Worm (Caenorhabditis elegans) whole organism, early embryonic: ENCODE measurements around the gene AC8.10.

ENCODE experiments used
- ama-1 ChIP-seq: fragments of 150-350 bp; optimal IDR thresholded peaks from 2 replicates; lab custom pipeline; 2014
- flt-1 ChIP-seq: fragments of 200-800 bp; sonication (Bioruptor generic); IDR thresholded peaks from 2 replicates; pipeline ENCODE4 v1.3.6; 2022; ENCODE audit warnings: missing genetic modification characterization, missing compliant biosample characterization
- scrt-1 ChIP-seq: fragments of 200-800 bp; sonication (Bioruptor generic); IDR thresholded peaks from 2 replicates; pipeline ENCODE4 v1.3.6; 2022; ENCODE audit warnings: missing genetic modification characterization, missing compliant biosample characterization
- tbx-11 ChIP-seq: fragments of 200-800 bp; sonication (Bioruptor generic); IDR thresholded peaks from 2 replicates; pipeline ENCODE4 v1.3.6; 2022; ENCODE audit warnings: missing genetic modification characterization, missing compliant biosample characterization

DNA sequence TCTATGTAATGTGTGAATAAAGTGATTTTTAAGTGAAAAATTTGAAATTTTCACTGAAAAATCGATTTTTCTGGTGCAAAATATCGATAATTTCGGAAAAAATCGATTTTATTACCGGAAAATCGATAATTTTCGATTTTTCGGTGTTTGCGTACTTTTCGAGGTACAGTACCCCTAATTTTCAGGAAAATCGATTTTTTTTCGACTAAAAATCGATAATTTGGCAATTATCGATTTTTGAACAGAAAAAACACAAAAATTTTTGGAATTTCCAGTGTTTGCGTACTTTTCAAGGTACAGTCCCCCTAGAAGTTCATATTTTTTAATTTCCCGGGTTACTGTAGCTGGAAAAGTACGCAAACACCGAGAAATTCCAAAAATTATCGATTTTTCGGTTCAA is 32.5 kb upstream of the AC8.10 start:
- TF ChIP-seq tbx-11 (GFP tag; lab: Robert Waterston, UW), result no peak
- TF ChIP-seq flt-1 (GFP tag; lab: Robert Waterston, UW), result no peak
- no peak for TF ChIP-seq ama-1 (lab: Kevin White, UChicago)
- TF ChIP-seq scrt-1 (GFP tag; lab: Robert Waterston, UW), result no peak
